Fruit fly (Drosophila melanogaster) whole organism, embryonic: Measurements from ENCODE around the gene Sodh1.

Source experiments
- CG10209 ChIP-seq: fragments of 200-800 bp; sonication (Bioruptor generic); optimal IDR thresholded peaks from 3 replicates; lab custom pipeline; 2017; ENCODE audit warnings: missing biosample characterization, mild to moderate bottlenecking, missing genetic modification characterization, missing genetic modification reagents
- CG10267 ChIP-seq: fragments of 200-800 bp; sonication (Bioruptor generic); optimal IDR thresholded peaks from 2 replicates; lab custom pipeline; 2018; ENCODE audit warnings: missing biosample characterization, mild to moderate bottlenecking, missing genetic modification characterization, moderate library complexity
- CG13775 ChIP-seq: fragments of 200-800 bp; sonication (Bioruptor generic); optimal IDR thresholded peaks from 3 replicates; lab custom pipeline; 2017; ENCODE audit warnings: missing biosample characterization, mild to moderate bottlenecking, missing genetic modification characterization
- CG13894 ChIP-seq: fragments of 200-800 bp; sonication (Bioruptor generic); optimal IDR thresholded peaks from 3 replicates; lab custom pipeline; 2018; ENCODE audit warnings: missing biosample characterization, mild to moderate bottlenecking, missing genetic modification characterization, moderate library complexity
- CG1603 ChIP-seq: fragments of 200-800 bp; sonication (Bioruptor generic); optimal IDR thresholded peaks from 2 replicates; lab custom pipeline; 2019; ENCODE audit warnings: missing biosample characterization, mild to moderate bottlenecking, missing genetic modification characterization, moderate library complexity
- CG16863 ChIP-seq: fragments of 200-800 bp; sonication (Bioruptor generic); optimal IDR thresholded peaks from 3 replicates; lab custom pipeline; 2016; ENCODE audit warnings: missing biosample characterization, missing genetic modification characterization
- CG18011 ChIP-seq: fragments of 200-800 bp; sonication (Bioruptor generic); optimal IDR thresholded peaks from 2 replicates; lab custom pipeline; 2017; ENCODE audit warnings: missing biosample characterization, missing genetic modification characterization, mild to moderate bottlenecking, moderate library complexity, missing genotype
- CG18262 ChIP-seq: fragments of 200-800 bp; optimal IDR thresholded peaks from 3 replicates; lab custom pipeline; 2019; ENCODE audit warnings: missing biosample characterization, mild to moderate bottlenecking, missing genetic modification characterization, moderate library complexity
- CG30020 ChIP-seq: fragments of 200-800 bp; optimal IDR thresholded peaks from 2 replicates; lab custom pipeline; 2019; ENCODE audit warnings: missing biosample characterization, mild to moderate bottlenecking, missing genetic modification characterization, moderate library complexity
- CG3847 ChIP-seq: fragments of 200-800 bp; sonication (Bioruptor generic); IDR thresholded peaks from 2 replicates; pipeline ENCODE4 v1.3.6; 2022; ENCODE audit warnings: missing biosample characterization, missing genetic modification characterization
- CG5180 ChIP-seq: fragments of 200-800 bp; sonication (Bioruptor generic); optimal IDR thresholded peaks from 3 replicates; lab custom pipeline; 2017; ENCODE audit warnings: missing biosample characterization, missing genetic modification characterization, mild to moderate bottlenecking, moderate library complexity, missing genetic modification reagents
- CG7556 ChIP-seq: fragments of 200-800 bp; sonication (Bioruptor generic); optimal IDR thresholded peaks from 2 replicates; lab custom pipeline; 2017; ENCODE audit warnings: missing biosample characterization, mild to moderate bottlenecking, missing genetic modification characterization
- CG8290 ChIP-seq, 3 experiments: fragments of 200-800 bp; sonication (Bioruptor generic); optimal IDR thresholded peaks; 2 replicates each; lab custom pipeline; 2016 to 2019; ENCODE audit warnings: missing biosample characterization in 3 of 3, missing genetic modification characterization in 3 of 3, mild to moderate bottlenecking in 2 of 3, moderate library complexity in 1 of 3
- D ChIP-seq, 2 experiments: fragments of 200-800 bp in 1 of 2; fragments of >200 bp in 1 of 2; sonication (Bioruptor generic) in 1 of 2; optimal IDR thresholded peaks; 2 replicates in 1 of 2; 3 replicates in 1 of 2; lab custom pipeline; 2017; ENCODE audit warnings: mild to moderate bottlenecking in 1 of 2, missing biosample characterization in 1 of 2, missing genetic modification characterization in 1 of 2, missing genetic modification reagents in 1 of 2
- Dip2 ChIP-seq: fragments of 200-800 bp; sonication (Bioruptor generic); IDR thresholded peaks from 2 replicates; pipeline ENCODE4 v1.3.6; 2022; ENCODE audit warnings: missing biosample characterization, missing genetic modification characterization
- ERR ChIP-seq: fragments of 200-800 bp; sonication (Bioruptor generic); optimal IDR thresholded peaks from 2 replicates; lab custom pipeline; 2016; ENCODE audit warnings: missing biosample characterization, missing genetic modification characterization
- HLHmδ ChIP-seq: fragments of 200-800 bp; sonication (Bioruptor generic); optimal IDR thresholded peaks from 2 replicates; lab custom pipeline; 2018; ENCODE audit warnings: missing biosample characterization, mild to moderate bottlenecking, missing genetic modification characterization, moderate library complexity
- Lhr ChIP-seq: fragments of 200-800 bp; sonication (Bioruptor generic); optimal IDR thresholded peaks from 3 replicates; lab custom pipeline; 2017; ENCODE audit warnings: mild to moderate bottlenecking, missing biosample characterization, missing genetic modification reagents, missing genetic modification characterization
- MBD-R2 ChIP-seq: fragments of 200-800 bp; sonication (Bioruptor generic); IDR thresholded peaks from 2 replicates; pipeline ENCODE4 v1.3.6; 2022; ENCODE audit warnings: missing biosample characterization, missing genetic modification characterization
- MESR4 ChIP-seq: fragments of 200-800 bp; sonication (Bioruptor generic); optimal IDR thresholded peaks from 2 replicates; lab custom pipeline; 2018; ENCODE audit warnings: missing biosample characterization, mild to moderate bottlenecking, missing genetic modification characterization, moderate library complexity
- MTF-1 ChIP-seq: fragments of 200-800 bp; sonication (Bioruptor generic); optimal IDR thresholded peaks from 2 replicates; lab custom pipeline; 2018; ENCODE audit warnings: missing biosample characterization, mild to moderate bottlenecking, missing genetic modification characterization, borderline replicate concordance
- Mes4 ChIP-seq: fragments of 200-800 bp; sonication (Bioruptor generic); optimal IDR thresholded peaks from 2 replicates; lab custom pipeline; 2016; ENCODE audit warnings: missing biosample characterization, missing genetic modification characterization
- NFAT ChIP-seq: fragments of 200-800 bp; sonication (Bioruptor generic); IDR thresholded peaks from 2 replicates; pipeline ENCODE4 v1.3.6; 2022; ENCODE audit warnings: missing biosample characterization, missing genetic modification characterization
- Nf-YB ChIP-seq: fragments of 200-800 bp; sonication (Bioruptor generic); optimal IDR thresholded peaks from 3 replicates; lab custom pipeline; 2019; ENCODE audit warnings: missing biosample characterization, mild to moderate bottlenecking, missing genetic modification characterization, moderate library complexity
- Pdp1 ChIP-seq, 2 experiments: fragments of 200-800 bp; sonication (Bioruptor generic); optimal IDR thresholded peaks; 3 replicates each; lab custom pipeline; 2016; ENCODE audit warnings: missing biosample characterization in 2 of 2, missing genetic modification characterization in 2 of 2, mild to moderate bottlenecking in 1 of 2, moderate library complexity in 1 of 2
- Ssrp ChIP-seq: fragments of 200-800 bp; sonication (Bioruptor generic); optimal IDR thresholded peaks from 2 replicates; lab custom pipeline; 2018; ENCODE audit warnings: missing biosample characterization, mild to moderate bottlenecking, missing genetic modification characterization, moderate library complexity
- corto ChIP-seq: fragments of 200-800 bp; sonication (Bioruptor generic); optimal IDR thresholded peaks from 2 replicates; lab custom pipeline; 2016; ENCODE audit warnings: missing biosample characterization, mild to moderate bottlenecking, missing genetic modification characterization, moderate library complexity
- cwo ChIP-seq: fragments of 200-800 bp; sonication (Bioruptor generic); optimal IDR thresholded peaks from 3 replicates; lab custom pipeline; 2017; ENCODE audit warnings: missing biosample characterization, missing genetic modification characterization, mild to moderate bottlenecking, moderate library complexity, missing genetic modification reagents
- da ChIP-seq: fragments of 200-800 bp; sonication (Bioruptor generic); optimal IDR thresholded peaks from 2 replicates; lab custom pipeline; 2016; ENCODE audit warnings: missing biosample characterization, missing genetic modification characterization
- fru ChIP-seq: fragments of >200 bp; optimal IDR thresholded peaks from 2 replicates; lab custom pipeline; 2017
- gem ChIP-seq: fragments of 200-800 bp; sonication (Bioruptor generic); optimal IDR thresholded peaks from 2 replicates; lab custom pipeline; 2019; ENCODE audit warnings: missing biosample characterization, mild to moderate bottlenecking, missing genetic modification characterization, moderate library complexity
- gsb ChIP-seq: fragments of 200-800 bp; sonication (Bioruptor generic); IDR thresholded peaks from 2 replicates; pipeline ENCODE4 v1.3.6; 2022; ENCODE audit warnings: missing biosample characterization, missing genetic modification characterization
- kay ChIP-seq: fragments of 200-800 bp; sonication (Bioruptor generic); optimal IDR thresholded peaks from 2 replicates; lab custom pipeline; 2016; ENCODE audit warnings: missing biosample characterization, missing genetic modification characterization
- kni ChIP-seq: fragments of 200-800 bp; sonication (Bioruptor generic); optimal IDR thresholded peaks from 3 replicates; lab custom pipeline; 2017; ENCODE audit warnings: mild to moderate bottlenecking, missing biosample characterization, missing genetic modification reagents, missing genetic modification characterization
- lilli ChIP-seq: fragments of 200-800 bp; sonication (Bioruptor generic); optimal IDR thresholded peaks from 3 replicates; lab custom pipeline; 2016; ENCODE audit warnings: missing biosample characterization, missing genetic modification characterization
- lola ChIP-seq, 3 experiments: fragments of >200 bp in 2 of 3; fragments of 200-800 bp in 1 of 3; sonication (Bioruptor generic) in 1 of 3; optimal IDR thresholded peaks; 2 replicates each; lab custom pipeline; 2017 to 2019; ENCODE audit warnings: missing biosample characterization in 3 of 3, missing genetic modification characterization in 3 of 3, mild to moderate bottlenecking in 1 of 3, moderate library complexity in 1 of 3
- odd ChIP-seq: fragments of 200-800 bp; sonication (Bioruptor generic); optimal IDR thresholded peaks from 2 replicates; lab custom pipeline; 2017; ENCODE audit warnings: missing biosample characterization, mild to moderate bottlenecking, missing genetic modification characterization
- pan ChIP-seq, 4 experiments: fragments of >200 bp in 3 of 4; fragments of 200-800 bp in 1 of 4; sonication (Bioruptor generic) in 1 of 4; optimal IDR thresholded peaks in 3 of 4; IDR thresholded peaks in 1 of 4; 2 replicates each; pipeline versions ENCODE4 v1.3.6 to Lab custom; 2017 to 2022; ENCODE audit warnings: missing biosample characterization in 2 of 4, missing genetic modification characterization in 2 of 4, mixed read lengths in 1 of 4
- pfk ChIP-seq: fragments of 200-800 bp; sonication (Bioruptor generic); optimal IDR thresholded peaks from 2 replicates; lab custom pipeline; 2018; ENCODE audit warnings: missing biosample characterization, mild to moderate bottlenecking, missing genetic modification characterization, moderate library complexity
- ranshi ChIP-seq: fragments of 200-800 bp; sonication (Bioruptor generic); IDR thresholded peaks from 2 replicates; pipeline ENCODE4 v1.3.6; 2022; ENCODE audit warnings: missing biosample characterization, missing genetic modification characterization
- ro ChIP-seq: fragments of 200-800 bp; sonication (Bioruptor generic); IDR thresholded peaks from 2 replicates; pipeline ENCODE4 v1.3.6; 2022; ENCODE audit warnings: missing biosample characterization, missing genetic modification characterization
- sens-2 ChIP-seq: fragments of 200-800 bp; sonication (Bioruptor generic); IDR thresholded peaks from 2 replicates; pipeline ENCODE4 v1.3.6; 2022; ENCODE audit warnings: missing biosample characterization, missing genetic modification characterization
- tgo ChIP-seq: fragments of 200-800 bp; sonication (Bioruptor generic); IDR thresholded peaks from 3 replicates; pipeline ENCODE4 v1.3.6; 2022; ENCODE audit warnings: missing biosample characterization, missing genetic modification characterization
- tin ChIP-seq: fragments of 200-800 bp; sonication (Bioruptor generic); optimal IDR thresholded peaks from 3 replicates; lab custom pipeline; 2016; ENCODE audit warnings: missing biosample characterization, missing genetic modification characterization
- tna ChIP-seq: fragments of 200-800 bp; sonication (Bioruptor generic); IDR thresholded peaks from 2 replicates; pipeline ENCODE4 v1.3.6; 2022; ENCODE audit warnings: missing biosample characterization, missing genetic modification characterization; ENCODE audit not compliant: partially characterized antibody
- toy ChIP-seq: fragments of 200-800 bp; sonication (Bioruptor generic); IDR thresholded peaks from 2 replicates; pipeline ENCODE4 v1.3.6; 2022; ENCODE audit warnings: missing biosample characterization, missing genetic modification characterization
- wek ChIP-seq: fragments of 200-800 bp; sonication (Bioruptor generic); optimal IDR thresholded peaks from 3 replicates; lab custom pipeline; 2018; ENCODE audit warnings: missing biosample characterization, mild to moderate bottlenecking, missing genetic modification characterization, moderate library complexity

The Sodh1 gene

dm6 chr3R:7089522-7090336 lies 37.6 kb downstream of the Sodh1 start (continued):
- TF ChIP-seq sens-2 (GFP tag; lab: Robert Waterston, UW) = no peak
- peak; percentile 74 for TF ChIP-seq CG13894
- TF ChIP-seq CG7556 (GFP tag; lab: Kevin White, UChicago) = no peak
- TF ChIP-seq HLHmδ (GFP tag; lab: Kevin White, UChicago) = peak; percentile 61
- no peak for TF ChIP-seq CG10267 (tag; lab: Kevin White, UChicago)
- peak; percentile 93 for TF ChIP-seq D (optimal IDR thresholded peaks at IDR 0.05; lab: Kevin White, UChicago)
- TF ChIP-seq D (GFP tag; optimal IDR thresholded peaks at IDR 0.05; lab: Kevin White, UChicago) = no peak
- no peak for TF ChIP-seq CG1603 (tag; lab: Kevin White, UChicago)
- no peak for TF ChIP-seq MTF-1 (GFP tag; lab: Kevin White, UChicago)
- no peak for TF ChIP-seq gsb (GFP tag; lab: Robert Waterston, UW)
- no peak for TF ChIP-seq CG16863
- TF ChIP-seq MESR4 (GFP tag; lab: Kevin White, UChicago) = peak; percentile 19
- no peak for TF ChIP-seq Nf-YB (GFP tag; lab: Kevin White, UChicago)
- no peak for TF ChIP-seq gem
- TF ChIP-seq toy (GFP tag; lab: Robert Waterston, UW) = no peak
- no peak for TF ChIP-seq lilli (GFP tag; lab: Kevin White, UChicago)
- TF ChIP-seq CG10209 (GFP tag; lab: Kevin White, UChicago) = peak; percentile 15
- no peak for TF ChIP-seq ro
- no peak for TF ChIP-seq Ssrp (tag; lab: Kevin White, UChicago)
- TF ChIP-seq tin (GFP tag; lab: Kevin White, UChicago) = no peak
- no peak for TF ChIP-seq CG13775 (GFP tag; lab: Kevin White, UChicago)
- TF ChIP-seq kay (GFP tag; lab: Kevin White, UChicago) = no peak
- no peak for TF ChIP-seq odd (GFP tag; lab: Kevin White, UChicago)
- TF ChIP-seq wek = no peak
- no peak for TF ChIP-seq Dip2 (GFP tag; lab: Robert Waterston, UW)
- TF ChIP-seq tna (GFP tag; lab: Robert Waterston, UW) = no peak
- no peak for TF ChIP-seq pan (optimal IDR thresholded peaks at IDR 0.05; lab: Kevin White, UChicago)
- no peak for TF ChIP-seq pan (GFP tag; optimal IDR thresholded peaks at IDR 0.05 in 1 of 2, IDR thresholded peaks at IDR 0.05 in 1 of 2)
- peak; percentile 67 for TF ChIP-seq CG30020 (tag; lab: Kevin White, UChicago)
- TF ChIP-seq ranshi (GFP tag; lab: Robert Waterston, UW) = no peak
- TF ChIP-seq Mes4 (GFP tag; lab: Kevin White, UChicago) = no peak
- TF ChIP-seq tgo (GFP tag; lab: Robert Waterston, UW) = no peak
- TF ChIP-seq cwo (GFP tag; lab: Kevin White, UChicago) = no peak
- peak; percentile 53 for TF ChIP-seq da (GFP tag; lab: Kevin White, UChicago)
- no peak for TF ChIP-seq CG18011 (GFP tag; lab: Kevin White, UChicago)
- TF ChIP-seq MBD-R2 = peak; percentile 40; the same call in 1 of the 2 replicates
- no peak for TF ChIP-seq ERR
- TF ChIP-seq kni (GFP tag; lab: Kevin White, UChicago) = peak; percentile 84
- no peak for TF ChIP-seq CG18262 (tag; lab: Kevin White, UChicago)
- peak in 1 of 3 experiments; percentile 32 for TF ChIP-seq lola (GFP tag; optimal IDR thresholded peaks at IDR 0.05; lab: Kevin White, UChicago)
- TF ChIP-seq fru (lab: Kevin White, UChicago) = no peak
- TF ChIP-seq Pdp1 (GFP tag; optimal IDR thresholded peaks at IDR 0.05; lab: Kevin White, UChicago) = no peak
- no peak for TF ChIP-seq Lhr (GFP tag; lab: Kevin White, UChicago)
- TF ChIP-seq CG5180 (GFP tag; lab: Kevin White, UChicago) = no peak
- TF ChIP-seq NFAT (GFP tag; lab: Robert Waterston, UW) = no peak
- TF ChIP-seq pfk (GFP tag; lab: Kevin White, UChicago) = no peak
- no peak for TF ChIP-seq CG8290 (GFP tag; optimal IDR thresholded peaks at IDR 0.05; lab: Kevin White, UChicago)
- TF ChIP-seq CG8290 (tag; optimal IDR thresholded peaks at IDR 0.05; lab: Kevin White, UChicago) = no peak
- TF ChIP-seq corto = peak; percentile 56
- TF ChIP-seq CG3847 (GFP tag; lab: Robert Waterston, UW) = no peak
